Worm (Caenorhabditis elegans) whole organism, L4 larva: ENCODE measurements around the gene R01B10.2.

ENCODE experiments used
- dve-1 ChIP-seq: sonication (generic microtip); optimal IDR thresholded peaks from 2 replicates; lab custom pipeline; 2017; ENCODE audit warnings: antibody characterized with exemption, mild to moderate bottlenecking, missing genetic modification characterization, missing compliant biosample characterization; ENCODE audit not compliant: insufficient read depth
- fos-1 ChIP-seq: fragments of 150-350 bp; optimal IDR thresholded peaks from 2 replicates; lab custom pipeline; 2014; ENCODE audit warnings: missing biosample characterization, missing genetic modification characterization
- lim-7 ChIP-seq: fragments of 200-800 bp; sonication (Bioruptor generic); IDR thresholded peaks from 2 replicates; pipeline ENCODE4 v1.3.6; 2022; ENCODE audit warnings: missing genetic modification characterization, missing compliant biosample characterization
- lin-29 ChIP-seq: fragments of 200-800 bp; sonication (Bioruptor generic); IDR thresholded peaks from 2 replicates; pipeline ENCODE4 v1.3.6; 2022; ENCODE audit warnings: missing genetic modification reagents, missing genetic modification characterization, missing compliant biosample characterization
- nhr-237 ChIP-seq: sonication (generic microtip); optimal IDR thresholded peaks from 2 replicates; lab custom pipeline; 2017; ENCODE audit warnings: missing biosample characterization, missing genetic modification characterization
- unc-130 ChIP-seq: sonication (generic microtip); optimal IDR thresholded peaks from 2 replicates; lab custom pipeline; 2016; ENCODE audit warnings: missing genetic modification reagents, missing genetic modification characterization, missing compliant biosample characterization
- unc-62 ChIP-seq, 3 experiments: fragments of 150-350 bp in 1 of 3; sonication (generic microtip); optimal IDR thresholded peaks in 2 of 3; peaks in 1 of 3; 1 replicate in 1 of 3; 2 replicates in 2 of 3; lab custom pipeline; 2014 to 2017; ENCODE audit warnings: missing biosample characterization in 3 of 3, missing genetic modification characterization in 3 of 3, missing genetic modification reagents in 3 of 3, missing genotype in 1 of 3
- zip-2 ChIP-seq: fragments of 150-350 bp; optimal IDR thresholded peaks from 2 replicates; lab custom pipeline; 2014; ENCODE audit warnings: missing biosample characterization, missing genetic modification characterization
- ztf-11 ChIP-seq: fragments of 150-350 bp; optimal IDR thresholded peaks from 2 replicates; lab custom pipeline; 2014; ENCODE audit warnings: missing biosample characterization, missing genetic modification characterization

DNA sequence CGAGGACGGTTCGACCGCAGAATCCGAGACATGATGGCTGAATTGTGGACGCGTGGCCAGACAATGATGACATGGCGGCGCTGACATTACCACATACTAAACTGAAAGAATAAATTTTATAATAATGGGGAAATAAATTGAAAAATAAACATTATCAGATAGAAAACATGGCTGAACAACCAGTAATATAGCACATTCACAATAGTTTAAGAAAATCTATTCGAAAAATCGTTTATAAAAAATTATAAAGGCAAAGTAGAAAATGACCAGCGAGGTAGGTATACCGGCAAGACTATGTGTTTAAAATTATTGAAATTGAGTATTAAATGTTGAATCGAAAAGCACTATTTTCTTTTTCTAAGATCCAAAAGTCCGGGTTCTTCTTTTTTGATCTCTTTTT lies 9.9 kb upstream of the R01B10.2 start, which contains the start of gene jamp-1:
- TF ChIP-seq nhr-237 = no peak
- no peak for TF ChIP-seq fos-1 (tag; lab: Kevin White, UChicago)
- TF ChIP-seq ztf-11 = no peak
- TF ChIP-seq unc-62 (GFP tag; optimal IDR thresholded peaks at IDR 0.05 in 1 of 2; lab: Kevin White, UChicago) = no peak
- TF ChIP-seq unc-62 (tag; optimal IDR thresholded peaks at IDR 0.05; lab: Kevin White, UChicago) = no peak
- TF ChIP-seq lin-29 = no peak
- TF ChIP-seq unc-130 (GFP tag; lab: Kevin White, UChicago) = no peak
- no peak for TF ChIP-seq dve-1
- TF ChIP-seq zip-2 (tag; lab: Kevin White, UChicago) = no peak
- no peak for TF ChIP-seq lim-7 (GFP tag; lab: Robert Waterston, UW)
